Worm (Caenorhabditis elegans) whole organism, L2 larva: ENCODE results near the gene atat-2.

Experiments
- C34F6.9 ChIP-seq: fragments of 150-350 bp; optimal IDR thresholded peaks from 2 replicates; lab custom pipeline; 2014; ENCODE audit warnings: missing biosample characterization, missing genetic modification characterization
- F13H6.1 ChIP-seq: sonication (generic microtip); optimal IDR thresholded peaks from 2 replicates; lab custom pipeline; 2016; ENCODE audit warnings: missing genetic modification characterization, missing compliant biosample characterization
- R02D3.7 ChIP-seq: fragments of 150-350 bp; optimal IDR thresholded peaks from 2 replicates; lab custom pipeline; 2014; ENCODE audit warnings: missing biosample characterization, missing genetic modification characterization
- Y55F3AM.14 ChIP-seq: fragments of 200-800 bp; sonication (Bioruptor generic); optimal IDR thresholded peaks from 2 replicates; lab custom pipeline; 2018; ENCODE audit warnings: mild to moderate bottlenecking, missing genetic modification characterization, missing compliant biosample characterization
- ZK546.5 ChIP-seq: sonication (generic microtip); optimal IDR thresholded peaks from 2 replicates; lab custom pipeline; 2017; ENCODE audit warnings: missing biosample characterization, missing genetic modification characterization
- alr-1 ChIP-seq: fragments of 150-350 bp; optimal IDR thresholded peaks from 2 replicates; lab custom pipeline; 2014; ENCODE audit warnings: missing biosample characterization, missing genetic modification characterization
- aly-2 ChIP-seq: fragments of 150-350 bp; optimal IDR thresholded peaks from 2 replicates; lab custom pipeline; 2014; ENCODE audit warnings: missing biosample characterization, missing genetic modification characterization
- ama-1 ChIP-seq: fragments of 150-350 bp; optimal IDR thresholded peaks from 2 replicates; lab custom pipeline; 2018; ENCODE audit warnings: inconsistent platforms
- blmp-1 ChIP-seq: sonication (generic microtip); optimal IDR thresholded peaks from 2 replicates; lab custom pipeline; 2017; ENCODE audit warnings: missing genetic modification characterization, mild to moderate bottlenecking, missing compliant biosample characterization, antibody characterized with exemption, moderate library complexity; ENCODE audit not compliant: insufficient read depth
- ceh-16 ChIP-seq: fragments of 150-350 bp; optimal IDR thresholded peaks from 2 replicates; lab custom pipeline; 2014; ENCODE audit warnings: missing biosample characterization, missing genetic modification characterization
- ceh-82 ChIP-seq: fragments of 150-350 bp; optimal IDR thresholded peaks from 2 replicates; lab custom pipeline; 2014; ENCODE audit warnings: missing biosample characterization, missing genetic modification characterization
- crh-2 ChIP-seq: sonication (generic microtip); optimal IDR thresholded peaks from 2 replicates; lab custom pipeline; 2017; ENCODE audit warnings: missing biosample characterization, missing genetic modification characterization
- dmd-4 ChIP-seq: sonication (generic microtip); optimal IDR thresholded peaks from 2 replicates; lab custom pipeline; 2017; ENCODE audit warnings: missing biosample characterization, missing genetic modification characterization
- elt-1 ChIP-seq: fragments of 150-350 bp; optimal IDR thresholded peaks from 2 replicates; lab custom pipeline; 2014; ENCODE audit warnings: missing biosample characterization, missing genetic modification characterization
- elt-3 ChIP-seq: sonication (generic microtip); optimal IDR thresholded peaks from 2 replicates; lab custom pipeline; 2017; ENCODE audit warnings: missing biosample characterization, missing genetic modification characterization
- fos-1 ChIP-seq: fragments of 150-350 bp; optimal IDR thresholded peaks from 2 replicates; lab custom pipeline; 2014; ENCODE audit warnings: missing biosample characterization, missing genetic modification characterization
- gmeb-1 ChIP-seq: fragments of 150-350 bp; optimal IDR thresholded peaks from 2 replicates; lab custom pipeline; 2014; ENCODE audit warnings: missing biosample characterization, missing genetic modification characterization
- lin-11 ChIP-seq: fragments of 150-350 bp; sonication (generic microtip); optimal IDR thresholded peaks from 2 replicates; lab custom pipeline; 2014; ENCODE audit warnings: missing biosample characterization, missing genetic modification characterization, inconsistent platforms, mixed read lengths
- lin-39 ChIP-seq: fragments of 150-350 bp; optimal IDR thresholded peaks from 2 replicates; lab custom pipeline; 2014; ENCODE audit warnings: missing biosample characterization, missing genetic modification reagents, missing genetic modification characterization
- lsy-2 ChIP-seq, 2 experiments: fragments of 150-350 bp in 1 of 2; sonication (generic microtip) in 1 of 2; optimal IDR thresholded peaks; 2 replicates each; lab custom pipeline; 2014 to 2017; ENCODE audit warnings: missing biosample characterization in 2 of 2, missing genetic modification characterization in 2 of 2
- mbf-1 ChIP-seq: sonication (generic microtip); optimal IDR thresholded peaks from 2 replicates; lab custom pipeline; 2017; ENCODE audit warnings: missing biosample characterization, missing genetic modification characterization
- nhr-10 ChIP-seq: sonication (generic microtip); optimal IDR thresholded peaks from 2 replicates; lab custom pipeline; 2017; ENCODE audit warnings: missing biosample characterization, missing genetic modification characterization
- nhr-11 ChIP-seq: fragments of 150-350 bp; optimal IDR thresholded peaks from 2 replicates; lab custom pipeline; 2014; ENCODE audit warnings: missing biosample characterization, missing genetic modification characterization
- nhr-12 ChIP-seq: fragments of 150-350 bp; optimal IDR thresholded peaks from 2 replicates; lab custom pipeline; 2014; ENCODE audit warnings: missing biosample characterization, missing genetic modification characterization
- nhr-129 ChIP-seq: fragments of 150-350 bp; optimal IDR thresholded peaks from 2 replicates; lab custom pipeline; 2014; ENCODE audit warnings: missing biosample characterization, missing genetic modification characterization
- nhr-21 ChIP-seq: fragments of 150-350 bp; optimal IDR thresholded peaks from 2 replicates; lab custom pipeline; 2014; ENCODE audit warnings: missing biosample characterization, missing genetic modification characterization
- nhr-23 ChIP-seq: fragments of 150-350 bp; optimal IDR thresholded peaks from 2 replicates; lab custom pipeline; 2014; ENCODE audit warnings: missing biosample characterization, missing genetic modification reagents, missing genetic modification characterization
- nhr-237 ChIP-seq: fragments of 150-350 bp; optimal IDR thresholded peaks from 2 replicates; lab custom pipeline; 2014; ENCODE audit warnings: missing biosample characterization, missing genetic modification characterization
- nhr-25 ChIP-seq: fragments of 150-350 bp; sonication (generic microtip); optimal IDR thresholded peaks from 3 replicates; lab custom pipeline; 2014; ENCODE audit warnings: missing biosample characterization, missing genetic modification characterization
- nhr-6 ChIP-seq: fragments of 150-350 bp; optimal IDR thresholded peaks from 2 replicates; lab custom pipeline; 2014; ENCODE audit warnings: missing biosample characterization, missing genetic modification characterization
- nhr-77 ChIP-seq: fragments of 150-350 bp; optimal IDR thresholded peaks from 2 replicates; lab custom pipeline; 2014; ENCODE audit warnings: missing biosample characterization, missing genetic modification characterization
- peb-1 ChIP-seq: fragments of 150-350 bp; optimal IDR thresholded peaks from 2 replicates; lab custom pipeline; 2014; ENCODE audit warnings: missing biosample characterization, missing genetic modification characterization
- sem-4 ChIP-seq: fragments of 150-350 bp; optimal IDR thresholded peaks from 2 replicates; lab custom pipeline; 2014; ENCODE audit warnings: missing biosample characterization, missing genetic modification reagents, missing genetic modification characterization
- skn-1 ChIP-seq: sonication (generic microtip); optimal IDR thresholded peaks from 2 replicates; lab custom pipeline; 2017; ENCODE audit warnings: missing biosample characterization, missing genetic modification characterization
- sma-3 ChIP-seq: sonication (generic microtip); optimal IDR thresholded peaks from 2 replicates; lab custom pipeline; 2016; ENCODE audit warnings: missing genetic modification reagents, missing genetic modification characterization, missing compliant biosample characterization
- sma-9 ChIP-seq, 2 experiments: fragments of 150-350 bp in 1 of 2; sonication (generic microtip) in 1 of 2; optimal IDR thresholded peaks; 2 replicates each; lab custom pipeline; 2014 to 2016; ENCODE audit warnings: missing genetic modification characterization in 2 of 2, mild to moderate bottlenecking in 1 of 2, missing biosample characterization in 1 of 2, missing compliant biosample characterization in 1 of 2, missing genetic modification reagents in 1 of 2, moderate library complexity in 1 of 2
- snpc-4 ChIP-seq: fragments of 150-350 bp; optimal IDR thresholded peaks from 2 replicates; lab custom pipeline; 2014; ENCODE audit warnings: missing biosample characterization, missing genetic modification characterization
- unc-39 ChIP-seq: fragments of 150-350 bp; optimal IDR thresholded peaks from 2 replicates; lab custom pipeline; 2014; ENCODE audit warnings: missing biosample characterization, missing genetic modification characterization
- unc-62 ChIP-seq: fragments of 150-350 bp; optimal IDR thresholded peaks from 2 replicates; lab custom pipeline; 2014; ENCODE audit warnings: missing biosample characterization, missing genetic modification reagents, missing genetic modification characterization
- zag-1 ChIP-seq: fragments of 150-350 bp; optimal IDR thresholded peaks from 2 replicates; lab custom pipeline; 2014; ENCODE audit warnings: missing biosample characterization, missing genetic modification characterization
- ztf-11 ChIP-seq: sonication (generic microtip); optimal IDR thresholded peaks from 2 replicates; lab custom pipeline; 2017; ENCODE audit warnings: missing biosample characterization, missing genetic modification characterization
- ztf-4 ChIP-seq: fragments of 150-350 bp; optimal IDR thresholded peaks from 2 replicates; lab custom pipeline; 2014; ENCODE audit warnings: missing biosample characterization, missing genetic modification characterization

atat-2 gene

ce11 chrX:5837035-5837434 is 11.9 kb upstream of the atat-2 start (continued):
- no peak for TF ChIP-seq ceh-16 (tag; lab: Kevin White, UChicago)
- TF ChIP-seq ZK546.5 (tag; lab: Kevin White, UChicago) = no peak
- TF ChIP-seq nhr-237 = no peak
- TF ChIP-seq sma-3 (GFP tag; lab: Kevin White, UChicago) = peak; percentile 7
- TF ChIP-seq gmeb-1 = no peak
- TF ChIP-seq mbf-1 (tag; lab: Kevin White, UChicago) = no peak
- no peak for TF ChIP-seq unc-39 (tag; lab: Kevin White, UChicago)
- no peak for TF ChIP-seq nhr-11 (tag; lab: Kevin White, UChicago)
- peak; percentile 47 for TF ChIP-seq blmp-1 (tag; lab: Kevin White, UChicago)
- TF ChIP-seq ztf-4 (tag; lab: Kevin White, UChicago) = no peak
- TF ChIP-seq sma-9 (GFP tag; optimal IDR thresholded peaks at IDR 0.05; lab: Kevin White, UChicago) = peak; percentile 81
- no peak for TF ChIP-seq sma-9 (tag; optimal IDR thresholded peaks at IDR 0.05; lab: Kevin White, UChicago)
- no peak for TF ChIP-seq nhr-23

- TF ChIP-seq Y55F3AM.14 (GFP tag; lab: Kevin White, UChicago) = no peak
- no peak for TF ChIP-seq fos-1 (tag; lab: Kevin White, UChicago)
- no peak for TF ChIP-seq nhr-11 (tag; lab: Kevin White, UChicago)
- TF ChIP-seq nhr-6 (tag; lab: Kevin White, UChicago) = no peak
- TF ChIP-seq gmeb-1 = no peak
- TF ChIP-seq nhr-129 = no peak
- no peak for TF ChIP-seq R02D3.7 (tag; lab: Kevin White, UChicago)
- TF ChIP-seq C34F6.9 (tag; lab: Kevin White, UChicago) = no peak
- TF ChIP-seq ceh-82 (tag; lab: Kevin White, UChicago) = no peak
- TF ChIP-seq lsy-2 (tag; optimal IDR thresholded peaks at IDR 0.05; lab: Kevin White, UChicago) = no peak
Observed at ce11 chrX:5839143-5839542, 9.8 kb upstream of the atat-2 start.

ce11 chrX:5839643-5840042 is 9.3 kb upstream of the atat-2 start, which contains the start of gene dct-11:
TSS of gene dct-11 (minus strand) at chrX:5839778.
- TF ChIP-seq unc-39 (tag; lab: Kevin White, UChicago) (no peak), zag-1 (no peak), nhr-129 (peak; percentile 6), fos-1 (tag; lab: Kevin White, UChicago) (peak; percentile 79), gmeb-1 (no peak), crh-2 (tag; lab: Kevin White, UChicago) (peak; percentile 39), F13H6.1 (peak; percentile 28), snpc-4 (tag; lab: Kevin White, UChicago) (no peak)

ce11 chrX:5841060-5841642 is 7.7 kb upstream of the atat-2 start, which contains the start of gene puf-9:
TSS of gene puf-9 (plus strand) at chrX:5841592.
- TF ChIP-seq ztf-4 (tag; lab: Kevin White, UChicago) (peak; percentile 99), nhr-23 (no peak), gmeb-1 (peak; percentile 96), nhr-25 (tag; lab: Kevin White, UChicago) (peak; percentile 99), zag-1 (peak; percentile 97), crh-2 (tag; lab: Kevin White, UChicago) (peak; percentile 100), F13H6.1 (peak; percentile 99), dmd-4 (tag; lab: Kevin White, UChicago) (peak; percentile 62), nhr-77 (tag; lab: Kevin White, UChicago) (peak; percentile 86), skn-1 (peak; percentile 74), lsy-2 (tag; optimal IDR thresholded peaks at IDR 0.05; lab: Kevin White, UChicago) (peak; percentile 90 to 97), nhr-129 (peak; percentile 100), peb-1 (peak; percentile 93), ztf-11 (tag; lab: Kevin White, UChicago) (peak; percentile 83), ZK546.5 (tag; lab: Kevin White, UChicago) (peak; percentile 82), sem-4 (tag; lab: Kevin White, UChicago) (peak; percentile 99), nhr-11 (tag; lab: Kevin White, UChicago) (peak; percentile 82), nhr-12 (tag; lab: Kevin White, UChicago) (peak; percentile 82), blmp-1 (tag; lab: Kevin White, UChicago) (peak; percentile 95), sma-9 (GFP tag; optimal IDR thresholded peaks at IDR 0.05; lab: Kevin White, UChicago) (peak; percentile 100), sma-9 (tag; optimal IDR thresholded peaks at IDR 0.05; lab: Kevin White, UChicago) (peak; percentile 78), sma-3 (GFP tag; lab: Kevin White, UChicago) (peak; percentile 100), snpc-4 (tag; lab: Kevin White, UChicago) (peak; percentile 92), nhr-6 (tag; lab: Kevin White, UChicago) (peak; percentile 98), alr-1 (tag; lab: Kevin White, UChicago) (peak; percentile 91), unc-39 (tag; lab: Kevin White, UChicago) (peak; percentile 34), nhr-237 (peak; percentile 87), elt-1 (peak; percentile 78), lin-39 (tag; lab: Kevin White, UChicago) (peak; percentile 88), aly-2 (tag; lab: Kevin White, UChicago) (no peak), elt-3 (no peak), nhr-10 (tag; lab: Kevin White, UChicago) (peak; percentile 87), lin-11 (tag; lab: Kevin White, UChicago) (peak; percentile 99), C34F6.9 (tag; lab: Kevin White, UChicago) (peak; percentile 99), ceh-82 (tag; lab: Kevin White, UChicago) (peak; percentile 95), R02D3.7 (tag; lab: Kevin White, UChicago) (peak; percentile 70), ceh-16 (tag; lab: Kevin White, UChicago) (peak; percentile 95), nhr-21 (peak; percentile 100), Y55F3AM.14 (GFP tag; lab: Kevin White, UChicago) (peak; percentile 98), ama-1 (lab: Kevin White, UChicago) (peak; percentile 61), fos-1 (tag; lab: Kevin White, UChicago) (peak; percentile 100), unc-62 (GFP tag; lab: Kevin White, UChicago) (peak; percentile 95)
